Fruit fly (Drosophila melanogaster) whole organism, adult: ENCODE data around the gene CG13724.

Experiments
- CG11617 ChIP-seq: fragments of 200-800 bp; sonication (Bioruptor generic); optimal IDR thresholded peaks from 2 replicates; lab custom pipeline; 2017; ENCODE audit warnings: mild to moderate bottlenecking, missing biosample characterization, missing genetic modification reagents, missing genetic modification characterization
- CG12768 ChIP-seq: fragments of 200-800 bp; sonication (Bioruptor generic); optimal IDR thresholded peaks from 2 replicates; lab custom pipeline; 2017; ENCODE audit warnings: missing biosample characterization, missing genetic modification characterization, mild to moderate bottlenecking, moderate library complexity, missing genetic modification reagents
- CG14711 ChIP-seq: fragments of 200-800 bp; sonication (Bioruptor generic); optimal IDR thresholded peaks from 2 replicates; lab custom pipeline; 2018; ENCODE audit warnings: missing biosample characterization, mild to moderate bottlenecking, missing genetic modification characterization, moderate library complexity
- CG1620 ChIP-seq: fragments of 200-800 bp; sonication (Bioruptor generic); optimal IDR thresholded peaks from 2 replicates; lab custom pipeline; 2016; ENCODE audit warnings: missing biosample characterization, missing genetic modification characterization
- CG7101 ChIP-seq: fragments of 200-800 bp; sonication (Bioruptor generic); optimal IDR thresholded peaks from 2 replicates; lab custom pipeline; 2018; ENCODE audit warnings: missing biosample characterization, mild to moderate bottlenecking, missing genetic modification characterization, moderate library complexity
- Clk ChIP-seq: fragments of 200-800 bp; sonication (Bioruptor generic); optimal IDR thresholded peaks from 2 replicates; lab custom pipeline; 2017; ENCODE audit warnings: missing biosample characterization, missing genetic modification characterization
- Hr96 ChIP-seq: fragments of 200-800 bp; sonication (Bioruptor generic); optimal IDR thresholded peaks from 2 replicates; lab custom pipeline; 2016; ENCODE audit warnings: missing biosample characterization, missing genetic modification characterization
- Mnt ChIP-seq: fragments of 200-800 bp; sonication (Bioruptor generic); optimal IDR thresholded peaks from 2 replicates; lab custom pipeline; 2016; ENCODE audit warnings: missing biosample characterization, mild to moderate bottlenecking, missing genetic modification characterization
- bab1 ChIP-seq: fragments of 200-800 bp; sonication (Bioruptor generic); optimal IDR thresholded peaks from 3 replicates; lab custom pipeline; 2019; ENCODE audit warnings: missing biosample characterization, mild to moderate bottlenecking, missing genetic modification characterization, moderate library complexity
- cnc ChIP-seq, 2 experiments: fragments of >200 bp; optimal IDR thresholded peaks; 2 replicates each; lab custom pipeline; 2017
- kay ChIP-seq: fragments of 200-800 bp; sonication (Bioruptor generic); peaks from one replicate; lab custom pipeline; 2016; ENCODE audit warnings: missing biosample characterization, missing genetic modification characterization, borderline replicate concordance
- ovo ChIP-seq: fragments of 200-800 bp; sonication (Bioruptor generic); optimal IDR thresholded peaks from 2 replicates; lab custom pipeline; 2016; ENCODE audit warnings: missing biosample characterization, missing genetic modification characterization
- pad ChIP-seq: fragments of 200-800 bp; sonication (Bioruptor generic); optimal IDR thresholded peaks from 3 replicates; lab custom pipeline; 2017; ENCODE audit warnings: missing biosample characterization, missing genetic modification characterization, mild to moderate bottlenecking, moderate library complexity, missing genetic modification reagents
- toe ChIP-seq: fragments of 200-800 bp; sonication (Bioruptor generic); optimal IDR thresholded peaks from 2 replicates; lab custom pipeline; 2016; ENCODE audit warnings: missing biosample characterization, missing genetic modification characterization

- TF ChIP-seq pad (no peak), Hr96 (GFP tag; lab: Kevin White, UChicago) (no peak), CG1620 (GFP tag; lab: Kevin White, UChicago) (no peak), kay (GFP tag; lab: Kevin White, UChicago) (no peak), cnc (optimal IDR thresholded peaks at IDR 0.05; lab: Kevin White, UChicago) (no peak), CG12768 (GFP tag; lab: Kevin White, UChicago) (no peak), CG14711 (tag; lab: Kevin White, UChicago) (no peak), Clk (GFP tag; lab: Kevin White, UChicago) (no peak), toe (no peak), CG7101 (tag; lab: Kevin White, UChicago) (no peak), ovo (GFP tag; lab: Kevin White, UChicago) (no peak), CG11617 (GFP tag; lab: Kevin White, UChicago) (no peak), Mnt (no peak), bab1 (GFP tag; lab: Kevin White, UChicago) (no peak)
Observed at dm6 chr3L:17364023-17364422, 41.4 kb downstream of the CG13724 start.
